Worm (Caenorhabditis elegans): ENCODE data around the gene F52D2.12.

Gene F52D2.12

DNA sequence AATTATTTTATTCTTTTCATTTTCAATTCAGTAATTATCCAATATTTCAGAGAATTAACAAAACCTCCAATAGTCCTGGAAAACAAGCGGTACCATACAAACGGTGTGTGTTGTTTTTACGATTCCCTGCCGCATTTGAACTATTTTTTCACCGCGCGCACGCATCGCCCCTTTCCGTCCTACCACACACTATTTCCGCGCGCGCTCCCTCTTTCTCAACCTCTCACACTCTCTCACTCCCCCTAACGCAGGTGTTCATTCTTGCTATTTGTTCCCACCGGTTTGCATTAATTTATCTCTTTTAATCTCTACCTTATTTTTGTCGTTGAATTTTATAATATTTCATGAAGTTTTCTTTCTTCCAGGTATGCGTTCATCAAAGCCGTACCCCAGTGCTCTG, at the start of gene F52D2.12:
Gene F52D2.12 (plus strand): TSS at position 307 of the 400 bp plus-strand sequence.
- TF ChIP-seq dao-5 (tag; optimal IDR thresholded peaks at IDR 0.05) (no peak), W03F9.2 (tag; optimal IDR thresholded peaks at IDR 0.05) (no peak), him-1 (tag; optimal IDR thresholded peaks at IDR 0.05) (no peak)

ce11 chrX:1935438-1935837, 42.4 kb upstream of the F52D2.12 start:
- TF ChIP-seq him-1 (tag; optimal IDR thresholded peaks at IDR 0.05) (no peak), dao-5 (tag; optimal IDR thresholded peaks at IDR 0.05) (no peak), W03F9.2 (tag; optimal IDR thresholded peaks at IDR 0.05) (no peak)

ce11 chrX:1939248-1939647, 38.6 kb upstream of the F52D2.12 start:
- TF ChIP-seq dao-5 (tag; optimal IDR thresholded peaks at IDR 0.05) = no peak
- TF ChIP-seq him-1 (tag; optimal IDR thresholded peaks at IDR 0.05) = no peak
- no peak for TF ChIP-seq W03F9.2 (tag; optimal IDR thresholded peaks at IDR 0.05)

- no peak for TF ChIP-seq W03F9.2 (tag; optimal IDR thresholded peaks at IDR 0.05)
- TF ChIP-seq him-1 (tag; optimal IDR thresholded peaks at IDR 0.05) = no peak
- no peak for TF ChIP-seq dao-5 (tag; optimal IDR thresholded peaks at IDR 0.05)
Measured at ce11 chrX:1939887-1940286, 37.9 kb upstream of the F52D2.12 start, which contains the start of gene Y59E1A.4. Gene Y59E1A.4 (minus strand): TSS chrX:1939987.

DNA sequence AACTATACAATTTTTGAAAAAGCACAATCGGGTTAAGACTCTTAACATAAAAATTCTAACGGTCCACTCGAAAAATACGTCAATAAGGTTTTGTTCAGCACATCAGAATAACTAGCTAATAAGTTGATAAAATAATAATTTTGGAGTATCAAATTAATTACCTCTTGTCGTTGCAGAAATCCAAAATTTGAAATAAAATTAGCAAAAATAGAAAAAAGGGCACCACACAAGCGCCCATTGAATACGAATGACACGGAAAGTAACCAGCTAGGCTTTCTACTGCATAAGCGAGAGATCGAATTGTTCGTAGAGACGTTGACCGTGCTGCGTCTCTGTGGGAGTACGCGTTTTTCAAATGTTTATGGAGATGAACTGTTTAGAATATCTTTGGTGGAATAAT, 18.8 kb upstream of the F52D2.12 start:
- no peak for TF ChIP-seq W03F9.2 (tag; optimal IDR thresholded peaks at IDR 0.05)
- TF ChIP-seq dao-5 (tag; optimal IDR thresholded peaks at IDR 0.05) = no peak
- TF ChIP-seq him-1 (tag; optimal IDR thresholded peaks at IDR 0.05) = no peak

DNA sequence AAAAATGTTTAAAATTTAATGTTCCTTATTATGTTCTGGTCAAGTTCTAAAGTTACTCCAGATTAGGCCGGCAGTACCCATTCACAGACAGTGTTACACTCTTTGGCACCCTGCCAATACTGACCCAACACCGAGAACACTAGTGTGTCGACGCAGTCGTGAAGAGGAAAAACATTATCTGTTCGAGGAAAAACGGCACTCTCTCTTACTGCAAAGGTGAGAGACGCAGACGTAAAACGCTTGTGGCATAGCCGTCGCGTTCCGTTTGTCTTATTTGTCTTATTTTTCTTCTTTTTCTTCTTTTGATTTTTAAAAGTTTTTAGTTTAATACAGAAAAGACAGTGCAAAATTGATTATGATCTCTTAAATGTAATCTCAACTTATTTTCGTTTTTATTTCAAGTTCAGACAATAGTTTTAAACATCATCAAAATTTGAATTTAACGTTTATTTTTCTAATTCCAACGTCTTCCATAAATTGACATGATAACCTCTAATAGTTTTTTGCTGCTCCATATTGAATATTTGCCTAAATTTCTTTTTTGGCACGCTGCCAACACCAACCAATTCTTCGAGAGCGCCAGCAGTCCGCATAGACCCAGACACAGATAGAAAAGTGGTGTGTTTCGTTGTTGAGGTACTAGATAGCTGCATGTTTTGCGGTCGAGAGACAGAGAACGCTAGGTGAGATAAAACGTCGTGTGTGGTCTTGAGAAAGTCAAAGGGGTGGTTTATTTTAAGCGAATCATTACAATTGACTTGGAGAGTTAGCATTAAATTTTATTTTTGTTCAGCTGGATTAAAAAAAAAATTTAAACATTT, 16.7 kb upstream of the F52D2.12 start:
- TF ChIP-seq W03F9.2 (tag; optimal IDR thresholded peaks at IDR 0.05) (no peak), him-1 (tag; optimal IDR thresholded peaks at IDR 0.05) (no peak), dao-5 (tag; optimal IDR thresholded peaks at IDR 0.05) (no peak)

ce11 chrX:1962273-1962672, 15.5 kb upstream of the F52D2.12 start, which contains the start of gene F52D2.7:
Gene F52D2.7 (plus strand): TSS chrX:1962573.
- TF ChIP-seq W03F9.2 (tag; optimal IDR thresholded peaks at IDR 0.05) (no peak), him-1 (tag; optimal IDR thresholded peaks at IDR 0.05) (no peak), dao-5 (tag; optimal IDR thresholded peaks at IDR 0.05) (no peak)

DNA sequence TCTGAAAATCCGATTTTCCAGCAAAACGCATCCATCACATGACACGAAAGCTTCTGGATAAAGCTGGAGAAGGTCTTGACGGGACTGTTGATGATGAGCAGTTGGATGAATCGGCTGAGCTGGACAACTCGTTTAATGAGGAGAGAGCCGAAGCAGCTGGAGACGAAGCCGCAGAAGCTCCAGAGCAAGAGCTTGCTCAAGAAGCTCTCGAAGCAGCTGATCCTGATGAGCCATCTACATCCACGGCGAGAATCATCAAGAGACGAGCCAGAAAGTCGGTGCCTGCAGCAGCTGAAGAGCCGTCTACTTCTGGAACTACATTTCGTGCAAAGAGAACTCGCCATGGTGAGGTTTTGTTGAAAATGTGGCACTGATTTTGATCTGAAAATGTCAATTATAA, 13.4 kb upstream of the F52D2.12 start:
- TF ChIP-seq dao-5 (tag; optimal IDR thresholded peaks at IDR 0.05) = no peak

ce11 chrX:1964828-1965227, 13.0 kb upstream of the F52D2.12 start:
- no peak for TF ChIP-seq W03F9.2 (tag; optimal IDR thresholded peaks at IDR 0.05)
- TF ChIP-seq him-1 (tag; optimal IDR thresholded peaks at IDR 0.05) = no peak

- TF ChIP-seq him-1 (tag; optimal IDR thresholded peaks at IDR 0.05) (no peak), dao-5 (tag; optimal IDR thresholded peaks at IDR 0.05) (no peak), W03F9.2 (tag; optimal IDR thresholded peaks at IDR 0.05) (no peak)
Measured at ce11 chrX:1969575-1969974, 8.2 kb upstream of the F52D2.12 start, which contains the start of gene str-79. Gene str-79 (plus strand): TSS chrX:1969875.

DNA sequence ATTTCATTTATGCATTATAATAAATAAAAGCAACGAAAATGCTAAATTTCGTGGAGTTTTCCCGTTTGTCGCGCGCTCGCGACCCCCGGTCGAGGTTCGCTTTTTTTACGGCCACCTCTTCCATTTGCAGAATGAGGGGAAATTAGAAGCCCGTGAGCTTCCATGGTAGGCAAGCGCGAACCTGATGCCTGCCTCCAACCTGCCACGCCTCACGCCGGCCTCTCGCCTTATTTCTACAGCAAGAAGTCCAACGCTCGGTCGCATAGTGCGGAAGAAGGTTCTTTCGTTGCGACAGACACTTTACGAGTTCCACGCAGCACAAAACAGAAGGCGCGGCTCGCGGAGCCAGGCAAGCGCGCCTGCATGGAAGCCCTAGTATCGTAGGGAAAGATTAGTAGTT, 6.2 kb upstream of the F52D2.12 start:
- TF ChIP-seq dao-5 (tag; optimal IDR thresholded peaks at IDR 0.05) (no peak), W03F9.2 (tag; optimal IDR thresholded peaks at IDR 0.05) (no peak), him-1 (tag; optimal IDR thresholded peaks at IDR 0.05) (no peak)

DNA sequence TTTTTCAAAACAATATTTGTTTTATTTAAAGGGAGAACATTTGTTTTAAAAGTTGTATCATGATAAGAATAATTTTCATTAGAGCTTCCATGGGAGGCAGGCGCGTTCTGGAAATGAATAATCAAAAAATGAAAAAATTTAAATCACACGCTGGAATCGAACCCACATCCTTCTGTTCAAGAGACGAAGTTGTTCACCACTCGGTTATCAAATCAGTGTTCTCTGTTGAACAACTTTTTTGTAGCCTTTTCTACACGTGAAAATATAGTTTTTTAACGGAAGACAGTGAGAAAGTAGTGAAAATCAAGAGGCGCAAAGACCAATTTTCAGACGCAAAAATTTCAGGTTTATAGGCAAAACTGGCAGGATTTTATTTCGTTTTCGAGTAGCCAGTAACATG, 5.0 kb upstream of the F52D2.12 start:
- TF ChIP-seq dao-5 (tag; optimal IDR thresholded peaks at IDR 0.05) = no peak
- no peak for TF ChIP-seq W03F9.2 (tag; optimal IDR thresholded peaks at IDR 0.05)
- no peak for TF ChIP-seq him-1 (tag; optimal IDR thresholded peaks at IDR 0.05)

- TF ChIP-seq him-1 (tag; optimal IDR thresholded peaks at IDR 0.05) (no peak), dao-5 (tag; optimal IDR thresholded peaks at IDR 0.05) (no peak), W03F9.2 (tag; optimal IDR thresholded peaks at IDR 0.05) (no peak)
Measured at ce11 chrX:1974699-1975098, 3.1 kb upstream of the F52D2.12 start, which contains the start of gene F52D2.5. Gene F52D2.5 (minus strand): TSS chrX:1974799.

DNA sequence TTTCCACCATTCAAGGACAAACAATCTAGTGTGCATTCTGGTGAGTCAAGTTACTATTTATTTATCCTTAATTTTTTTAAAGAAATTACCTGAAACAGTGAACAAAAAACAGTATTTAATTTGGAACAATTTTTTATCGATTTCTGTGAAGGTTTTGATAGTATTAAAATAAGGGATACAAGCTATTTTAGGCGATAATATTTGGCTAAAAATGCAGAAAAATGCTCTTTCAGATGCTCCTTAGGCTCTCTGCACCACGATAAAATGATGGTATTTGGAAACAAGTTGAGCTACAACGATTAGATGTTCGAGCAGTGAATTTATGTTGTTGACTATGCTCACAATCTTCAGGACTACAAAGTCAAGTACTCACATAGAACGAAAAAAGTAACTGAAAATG, 2.1 kb upstream of the F52D2.12 start, which contains the start of gene F52D2.6:
Gene F52D2.6 (plus strand): TSS at position 301 of the 400 bp plus-strand sequence.
- TF ChIP-seq W03F9.2 (tag; optimal IDR thresholded peaks at IDR 0.05) = no peak
- TF ChIP-seq dao-5 (tag; optimal IDR thresholded peaks at IDR 0.05) = no peak
- no peak for TF ChIP-seq him-1 (tag; optimal IDR thresholded peaks at IDR 0.05)

- TF ChIP-seq dao-5 (tag; optimal IDR thresholded peaks at IDR 0.05) (no peak), W03F9.2 (tag; optimal IDR thresholded peaks at IDR 0.05) (no peak), him-1 (tag; optimal IDR thresholded peaks at IDR 0.05) (no peak)
Measured at ce11 chrX:1981654-1982053, 3.8 kb downstream of the F52D2.12 start.

All from whole organism, L4/young adult.